Fruit fly (Drosophila melanogaster) whole organism, embryonic: Measurements from ENCODE around the gene Kr-h2.
A peak's percentile ranks its signal among the peaks of the same experiment; 100 is the strongest.

Experiments
- Ada2b ChIP-seq: fragments of 200-800 bp; sonication (Bioruptor generic); IDR thresholded peaks from 2 replicates; pipeline ENCODE4 v1.3.6; 2022; ENCODE audit warnings: missing biosample characterization, missing genetic modification characterization
- CG10959 ChIP-seq: fragments of 200-800 bp; sonication (Bioruptor generic); IDR thresholded peaks from 2 replicates; pipeline ENCODE4 v1.3.6; 2022; ENCODE audit warnings: missing biosample characterization, missing genetic modification characterization
- CG10979 ChIP-seq: fragments of 200-800 bp; sonication (Bioruptor generic); optimal IDR thresholded peaks from 2 replicates; lab custom pipeline; 2018; ENCODE audit warnings: missing biosample characterization, mild to moderate bottlenecking, missing genetic modification characterization, moderate library complexity
- CG11085 ChIP-seq: fragments of 200-800 bp; sonication (Bioruptor generic); IDR thresholded peaks from 2 replicates; pipeline ENCODE4 v1.3.6; 2022; ENCODE audit warnings: missing biosample characterization, missing genetic modification characterization
- CG11504 ChIP-seq: fragments of 200-800 bp; sonication (Bioruptor generic); optimal IDR thresholded peaks from 3 replicates; lab custom pipeline; 2019; ENCODE audit warnings: missing biosample characterization, mild to moderate bottlenecking, missing genetic modification characterization, moderate library complexity
- CG12071 ChIP-seq: fragments of 200-800 bp; sonication (Bioruptor generic); optimal IDR thresholded peaks from 3 replicates; lab custom pipeline; 2018; ENCODE audit warnings: missing biosample characterization, mild to moderate bottlenecking, missing genetic modification characterization
- CG13296 ChIP-seq: fragments of 200-800 bp; sonication (Bioruptor generic); optimal IDR thresholded peaks from 3 replicates; lab custom pipeline; 2018; ENCODE audit warnings: missing biosample characterization, mild to moderate bottlenecking, missing genetic modification characterization
- CG14050 ChIP-seq: fragments of 200-800 bp; sonication (Bioruptor generic); IDR thresholded peaks from 3 replicates; pipeline ENCODE4 v1.3.6; 2022; ENCODE audit warnings: missing biosample characterization, missing genetic modification characterization
- CG14441 ChIP-seq: fragments of 200-800 bp; sonication (Bioruptor generic); IDR thresholded peaks from 2 replicates; pipeline ENCODE4 v1.3.6; 2022; ENCODE audit warnings: missing biosample characterization, missing genetic modification characterization
- CG1602 ChIP-seq: fragments of 200-800 bp; sonication (Bioruptor generic); optimal IDR thresholded peaks from 3 replicates; lab custom pipeline; 2016; ENCODE audit warnings: missing biosample characterization, missing genetic modification characterization
- CG16779 ChIP-seq: fragments of 200-800 bp; sonication (Bioruptor generic); IDR thresholded peaks from 2 replicates; pipeline ENCODE4 v1.3.6; 2022; ENCODE audit warnings: missing biosample characterization, missing genetic modification characterization
- CG17359 ChIP-seq: fragments of 200-800 bp; sonication (Bioruptor generic); optimal IDR thresholded peaks from 3 replicates; lab custom pipeline; 2018; ENCODE audit warnings: missing biosample characterization, mild to moderate bottlenecking, missing genetic modification characterization, moderate library complexity
- CG30403 ChIP-seq: fragments of 200-800 bp; sonication (Bioruptor generic); optimal IDR thresholded peaks from 3 replicates; lab custom pipeline; 2016; ENCODE audit warnings: missing biosample characterization, missing genetic modification characterization
- CG33557 ChIP-seq: fragments of 200-800 bp; sonication (Bioruptor generic); optimal IDR thresholded peaks from 2 replicates; lab custom pipeline; 2019; ENCODE audit warnings: missing biosample characterization, mild to moderate bottlenecking, missing genetic modification characterization, moderate library complexity
- CG34422 ChIP-seq: fragments of 200-800 bp; sonication (Bioruptor generic); IDR thresholded peaks from 3 replicates; pipeline ENCODE4 v1.3.6; 2022; ENCODE audit warnings: missing biosample characterization, missing genetic modification characterization
- CG43689 ChIP-seq: fragments of 200-800 bp; sonication (Bioruptor generic); IDR thresholded peaks from 2 replicates; pipeline ENCODE4 v1.3.6; 2022; ENCODE audit warnings: missing biosample characterization, missing genetic modification characterization
- CG4424 ChIP-seq: fragments of 200-800 bp; sonication (Bioruptor generic); optimal IDR thresholded peaks from 3 replicates; lab custom pipeline; 2016; ENCODE audit warnings: missing biosample characterization, missing genetic modification characterization
- CG6175 ChIP-seq: fragments of 200-800 bp; sonication (Bioruptor generic); IDR thresholded peaks from 3 replicates; pipeline ENCODE4 v1.3.6; 2022; ENCODE audit warnings: missing biosample characterization, missing genetic modification characterization
- CG7963 ChIP-seq: fragments of 200-800 bp; sonication (Bioruptor generic); IDR thresholded peaks from 3 replicates; pipeline ENCODE4 v1.3.6; 2022; ENCODE audit warnings: missing biosample characterization, missing genetic modification characterization; ENCODE audit not compliant: partially characterized antibody
- CG7987 ChIP-seq: fragments of 200-800 bp; sonication (Bioruptor generic); optimal IDR thresholded peaks from 2 replicates; lab custom pipeline; 2018; ENCODE audit warnings: missing biosample characterization, mild to moderate bottlenecking, missing genetic modification characterization, moderate library complexity
- CG8924 ChIP-seq: fragments of 200-800 bp; optimal IDR thresholded peaks from 3 replicates; lab custom pipeline; 2019; ENCODE audit warnings: missing biosample characterization, mild to moderate bottlenecking, missing genetic modification characterization, moderate library complexity
- CkIIα-i1 ChIP-seq: fragments of 200-800 bp; sonication (Bioruptor generic); IDR thresholded peaks from 2 replicates; pipeline ENCODE4 v1.3.6; 2022; ENCODE audit warnings: missing biosample characterization, missing genetic modification characterization
- Hr3 ChIP-seq: fragments of 200-800 bp; sonication (Bioruptor generic); optimal IDR thresholded peaks from 3 replicates; lab custom pipeline; 2016; ENCODE audit warnings: missing biosample characterization, missing genetic modification characterization
- Kr ChIP-seq: fragments of 200-800 bp; sonication (Bioruptor generic); optimal IDR thresholded peaks from 2 replicates; lab custom pipeline; 2017; ENCODE audit warnings: missing biosample characterization, mild to moderate bottlenecking, missing genetic modification characterization
- Mad ChIP-seq: fragments of 200-800 bp; sonication (Bioruptor generic); optimal IDR thresholded peaks from 2 replicates; lab custom pipeline; 2016; ENCODE audit warnings: missing biosample characterization, missing genetic modification characterization
- Max ChIP-seq: fragments of 200-800 bp; sonication (Bioruptor generic); optimal IDR thresholded peaks from 2 replicates; lab custom pipeline; 2016; ENCODE audit warnings: missing biosample characterization, mild to moderate bottlenecking, missing genetic modification characterization
- Med ChIP-seq: fragments of 200-800 bp; sonication (Bioruptor generic); peaks from one replicate; lab custom pipeline; 2016; ENCODE audit warnings: missing biosample characterization, missing genetic modification characterization, mild to moderate bottlenecking, inconsistent platforms, moderate library complexity
- Nf-YA ChIP-seq: fragments of 200-800 bp; sonication (Bioruptor generic); IDR thresholded peaks from 2 replicates; pipeline ENCODE4 v1.3.6; 2022; ENCODE audit warnings: missing biosample characterization, missing genetic modification characterization
- Usf ChIP-seq: fragments of 200-800 bp; sonication (Bioruptor generic); optimal IDR thresholded peaks from 2 replicates; lab custom pipeline; 2017; ENCODE audit warnings: missing genotype, missing biosample characterization, missing genetic modification characterization
- amos ChIP-seq: fragments of 200-800 bp; sonication (Bioruptor generic); IDR thresholded peaks from 2 replicates; pipeline ENCODE4 v1.3.6; 2022; ENCODE audit warnings: missing biosample characterization, missing genetic modification characterization; ENCODE audit not compliant: partially characterized antibody
- btn ChIP-seq: fragments of 200-800 bp; sonication (Bioruptor generic); optimal IDR thresholded peaks from 2 replicates; lab custom pipeline; 2016; ENCODE audit warnings: missing biosample characterization, missing genetic modification characterization
- cato ChIP-seq: fragments of 200-800 bp; sonication (Bioruptor generic); optimal IDR thresholded peaks from 2 replicates; lab custom pipeline; 2016; ENCODE audit warnings: missing biosample characterization, missing genetic modification characterization, borderline replicate concordance
- chm ChIP-seq: fragments of 200-800 bp; sonication (Bioruptor generic); IDR thresholded peaks from 2 replicates; pipeline ENCODE4 v1.3.6; 2022; ENCODE audit warnings: missing biosample characterization, missing genetic modification characterization
- chn ChIP-seq: fragments of 200-800 bp; sonication (Bioruptor generic); optimal IDR thresholded peaks from 2 replicates; lab custom pipeline; 2016; ENCODE audit warnings: missing biosample characterization, missing genetic modification characterization
- crc ChIP-seq: fragments of 200-800 bp; sonication (Bioruptor generic); optimal IDR thresholded peaks from 2 replicates; lab custom pipeline; 2016; ENCODE audit warnings: missing biosample characterization, missing genetic modification characterization
- cwo ChIP-seq: fragments of 200-800 bp; sonication (Bioruptor generic); optimal IDR thresholded peaks from 3 replicates; lab custom pipeline; 2017; ENCODE audit warnings: missing biosample characterization, missing genetic modification characterization, mild to moderate bottlenecking, moderate library complexity, missing genetic modification reagents
- da ChIP-seq: fragments of 200-800 bp; sonication (Bioruptor generic); optimal IDR thresholded peaks from 2 replicates; lab custom pipeline; 2016; ENCODE audit warnings: missing biosample characterization, missing genetic modification characterization
- en ChIP-seq: fragments of 200-800 bp; sonication (Bioruptor generic); optimal IDR thresholded peaks from 2 replicates; lab custom pipeline; 2016; ENCODE audit warnings: missing biosample characterization, missing genetic modification characterization
- ftz-f1 ChIP-seq: fragments of 200-800 bp; sonication (Bioruptor generic); optimal IDR thresholded peaks from 2 replicates; lab custom pipeline; 2016; ENCODE audit warnings: missing biosample characterization, missing genetic modification characterization
- gce ChIP-seq: fragments of 200-800 bp; sonication (Bioruptor generic); IDR thresholded peaks from 3 replicates; pipeline ENCODE4 v1.3.6; 2022; ENCODE audit warnings: missing biosample characterization, missing genetic modification characterization
- grau ChIP-seq: fragments of 200-800 bp; optimal IDR thresholded peaks from 3 replicates; lab custom pipeline; 2019; ENCODE audit warnings: missing biosample characterization, mild to moderate bottlenecking, missing genetic modification characterization, moderate library complexity
- inv ChIP-seq: fragments of 200-800 bp; sonication (Bioruptor generic); IDR thresholded peaks from 2 replicates; pipeline ENCODE4 v1.3.6; 2022; ENCODE audit warnings: missing biosample characterization, missing genetic modification characterization; ENCODE audit not compliant: partially characterized antibody
- sima ChIP-seq: fragments of 200-800 bp; sonication (Bioruptor generic); optimal IDR thresholded peaks from 2 replicates; lab custom pipeline; 2016; ENCODE audit warnings: missing biosample characterization, missing genetic modification characterization
- sr ChIP-seq: fragments of 200-800 bp; sonication (Bioruptor generic); IDR thresholded peaks from 3 replicates; pipeline ENCODE4 v1.3.6; 2022; ENCODE audit warnings: missing biosample characterization, missing genetic modification characterization
- tgo ChIP-seq: fragments of 200-800 bp; sonication (Bioruptor generic); IDR thresholded peaks from 3 replicates; pipeline ENCODE4 v1.3.6; 2022; ENCODE audit warnings: missing biosample characterization, missing genetic modification characterization
- unc-4 ChIP-seq: fragments of 200-800 bp; sonication (Bioruptor generic); IDR thresholded peaks from 2 replicates; pipeline ENCODE4 v1.3.6; 2022; ENCODE audit warnings: missing biosample characterization, missing genetic modification characterization; ENCODE audit not compliant: partially characterized antibody
- vnd ChIP-seq: fragments of 200-800 bp; sonication (Bioruptor generic); IDR thresholded peaks from 3 replicates; pipeline ENCODE4 v1.3.6; 2022; ENCODE audit warnings: missing biosample characterization, missing genetic modification characterization; ENCODE audit not compliant: partially characterized antibody

The Kr-h2 gene

dm6 chr2L:6045972-6046718, 24.6 kb upstream of the Kr-h2 start, which contains the start of gene Pfas (continued):
- TF ChIP-seq CkIIα-i1 = no peak
- no peak for TF ChIP-seq CG7963 (GFP tag; lab: Robert Waterston, UW)
- peak; percentile 13 for TF ChIP-seq Hr3 (GFP tag; lab: Kevin White, UChicago)
- TF ChIP-seq CG43689 (GFP tag; lab: Robert Waterston, UW) = no peak
- no peak for TF ChIP-seq CG11085 (GFP tag; lab: Robert Waterston, UW)
- TF ChIP-seq chm (GFP tag; lab: Robert Waterston, UW) = peak; percentile 38; the same call in 1 of the 2 replicates
- no peak for TF ChIP-seq sr
- no peak for TF ChIP-seq Usf (GFP tag; lab: Kevin White, UChicago)
- no peak for TF ChIP-seq CG34422
- peak; percentile 36 for TF ChIP-seq CG8924 (tag; lab: Kevin White, UChicago)
- TF ChIP-seq CG1602 (GFP tag; lab: Kevin White, UChicago) = no peak

dm6 chr2L:6046865-6047264, 23.9 kb upstream of the Kr-h2 start:
- TF ChIP-seq crc (GFP tag; lab: Kevin White, UChicago) (no peak), chn (no peak), Med (GFP tag; lab: Kevin White, UChicago) (peak; percentile 79), CG10979 (tag; lab: Kevin White, UChicago) (no peak), ftz-f1 (GFP tag; lab: Kevin White, UChicago) (peak; percentile 1), CG11504 (tag; lab: Kevin White, UChicago) (no peak), cwo (GFP tag; lab: Kevin White, UChicago) (no peak), Max (no peak), btn (GFP tag; lab: Kevin White, UChicago) (no peak), CG33557 (GFP tag; lab: Kevin White, UChicago) (no peak), grau (tag; lab: Kevin White, UChicago) (no peak), CG17359 (tag; lab: Kevin White, UChicago) (no peak), en (GFP tag; lab: Kevin White, UChicago) (no peak), CG12071 (GFP tag; lab: Kevin White, UChicago) (no peak), cato (GFP tag; lab: Kevin White, UChicago) (no peak), Nf-YA (GFP tag; lab: Robert Waterston, UW) (no peak), sr (peak; percentile 83), da (GFP tag; lab: Kevin White, UChicago) (no peak), CG30403 (GFP tag; lab: Kevin White, UChicago) (no peak), CG6175 (GFP tag; lab: Robert Waterston, UW) (0 out of 3 replicates have a peak, but pooled peaks have one; percentile 23), CG10959 (GFP tag; lab: Robert Waterston, UW) (no peak), gce (GFP tag; lab: Robert Waterston, UW) (no peak), CG13296 (GFP tag; lab: Kevin White, UChicago) (no peak), amos (GFP tag; lab: Robert Waterston, UW) (0 out of 2 replicates have a peak, but pooled peaks have one; percentile 11), Kr (no peak)

dm6 chr2L:6047528-6048160, 23.1 kb upstream of the Kr-h2 start, which contains the start of gene IPIP:
TSS of gene IPIP (plus strand) at chr2L:6048002.
- TF ChIP-seq CG7987 (GFP tag; lab: Kevin White, UChicago) (peak; percentile 54), tgo (peak; percentile 29; the same call in 1 of the 3 replicates), Mad (GFP tag; lab: Kevin White, UChicago) (peak; percentile 6), CG4424 (peak; percentile 10), inv (GFP tag; lab: Robert Waterston, UW) (peak; percentile 83), CG14441 (peak; percentile 26; the same call in 1 of the 2 replicates), unc-4 (GFP tag; lab: Robert Waterston, UW) (peak; percentile 81), CG16779 (GFP tag; lab: Robert Waterston, UW) (0 out of 2 replicates have a peak, but pooled peaks have one; percentile 50), sima (GFP tag; lab: Kevin White, UChicago) (no peak), CG6175 (GFP tag; lab: Robert Waterston, UW) (0 out of 3 replicates have a peak, but pooled peaks have one; percentile 20), Ada2b (no peak), cato (GFP tag; lab: Kevin White, UChicago) (no peak), vnd (GFP tag; lab: Robert Waterston, UW) (peak; percentile 73), CG14050 (peak; percentile 17; the same call in 1 of the 3 replicates)
